Worm (Caenorhabditis elegans) whole organism, mixed stage, embryonic: ENCODE results near the gene hil-6.

ENCODE experiments used
- bed-3 ChIP-seq: fragments of 200-800 bp; sonication (Bioruptor generic); optimal IDR thresholded peaks from 3 replicates; lab custom pipeline; 2018; ENCODE audit warnings: mild to moderate bottlenecking, missing genetic modification characterization, moderate library complexity, missing compliant biosample characterization
- blmp-1 ChIP-seq: fragments of 150-350 bp; optimal IDR thresholded peaks from 2 replicates; lab custom pipeline; 2014; ENCODE audit warnings: missing biosample characterization, missing genetic modification characterization
- cnd-1 ChIP-seq: fragments of 200-800 bp; sonication (Bioruptor generic); optimal IDR thresholded peaks from 2 replicates; lab custom pipeline; 2018; ENCODE audit warnings: mild to moderate bottlenecking, missing genetic modification characterization, missing compliant biosample characterization
- elt-1 ChIP-seq: sonication (generic microtip); optimal IDR thresholded peaks from 2 replicates; lab custom pipeline; 2017; ENCODE audit warnings: missing genetic modification characterization, mild to moderate bottlenecking, missing compliant biosample characterization, antibody characterized with exemption, moderate library complexity, borderline replicate concordance; ENCODE audit not compliant: insufficient read depth
- elt-3 ChIP-seq: fragments of 150-350 bp; optimal IDR thresholded peaks from 2 replicates; lab custom pipeline; 2014; ENCODE audit warnings: missing biosample characterization, missing genetic modification characterization
- flh-1 ChIP-seq: fragments of 200-800 bp; sonication (Bioruptor generic); optimal IDR thresholded peaks from 2 replicates; lab custom pipeline; 2018; ENCODE audit warnings: mild to moderate bottlenecking, missing genetic modification characterization, moderate library complexity, missing compliant biosample characterization
- lsy-2 ChIP-seq: fragments of 150-350 bp; optimal IDR thresholded peaks from 2 replicates; lab custom pipeline; 2014; ENCODE audit warnings: missing biosample characterization, missing genetic modification characterization
- mab-5 ChIP-seq: fragments of 150-350 bp; optimal IDR thresholded peaks from 2 replicates; lab custom pipeline; 2014; ENCODE audit warnings: missing biosample characterization, missing genetic modification characterization
- nhr-12 ChIP-seq: fragments of 150-350 bp; optimal IDR thresholded peaks from 2 replicates; lab custom pipeline; 2014; ENCODE audit warnings: missing biosample characterization, missing genetic modification characterization
- nhr-76 ChIP-seq: sonication (generic microtip); optimal IDR thresholded peaks from 2 replicates; lab custom pipeline; 2017; ENCODE audit warnings: missing biosample characterization, missing genetic modification characterization
- pha-4 ChIP-seq: fragments of 150-350 bp; optimal IDR thresholded peaks from 2 replicates; lab custom pipeline; 2018; ENCODE audit warnings: missing biosample characterization, missing genetic modification reagents, missing genetic modification characterization
- unc-39 ChIP-seq: fragments of 150-350 bp; optimal IDR thresholded peaks from 2 replicates; lab custom pipeline; 2014; ENCODE audit warnings: missing biosample characterization, missing genetic modification characterization
- unc-62 ChIP-seq: fragments of 150-350 bp; optimal IDR thresholded peaks from 2 replicates; lab custom pipeline; 2014; ENCODE audit warnings: missing biosample characterization, missing genetic modification reagents, missing genetic modification characterization
- ztf-11 ChIP-seq: fragments of 150-350 bp; optimal IDR thresholded peaks from 2 replicates; lab custom pipeline; 2014; ENCODE audit warnings: missing biosample characterization, missing genetic modification characterization

DNA sequence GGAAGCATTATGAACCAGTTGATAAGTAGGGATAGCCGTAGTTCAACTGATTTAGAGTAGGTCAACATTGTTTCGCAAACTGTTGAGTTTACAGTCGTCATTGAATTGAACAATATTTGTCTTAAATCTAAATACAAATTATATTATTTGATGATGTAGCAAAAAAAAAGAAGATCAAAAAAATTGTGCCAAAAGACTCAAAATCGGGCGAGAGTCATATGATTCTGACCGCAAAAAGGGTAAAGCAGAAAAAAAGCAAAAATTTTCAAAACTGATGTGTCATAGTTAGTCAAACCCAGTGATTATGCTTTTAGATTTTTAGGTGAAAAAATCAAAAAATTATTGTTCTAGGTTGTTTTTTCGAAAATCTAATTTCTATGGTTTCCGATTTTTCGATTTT, 3.6 kb downstream of the hil-6 start, which contains the start of gene srab-13:
- TF ChIP-seq unc-62 (GFP tag; lab: Kevin White, UChicago), result no peak
- TF ChIP-seq pha-4 (tag; lab: Kevin White, UChicago), result no peak
- no peak for TF ChIP-seq flh-1
- no peak for TF ChIP-seq nhr-76 (tag; lab: Kevin White, UChicago)
- no peak for TF ChIP-seq mab-5 (tag; lab: Kevin White, UChicago)
- no peak for TF ChIP-seq nhr-12 (tag; lab: Kevin White, UChicago)
- TF ChIP-seq elt-1 (tag; lab: Kevin White, UChicago), result no peak
- TF ChIP-seq unc-39 (tag; lab: Kevin White, UChicago), result no peak
- no peak for TF ChIP-seq lsy-2
- no peak for TF ChIP-seq elt-3 (tag; lab: Kevin White, UChicago)
- no peak for TF ChIP-seq cnd-1 (tag; lab: Kevin White, UChicago)
- no peak for TF ChIP-seq bed-3 (GFP tag; lab: Kevin White, UChicago)
- no peak for TF ChIP-seq ztf-11 (tag; lab: Kevin White, UChicago)
- TF ChIP-seq blmp-1 (tag; lab: Kevin White, UChicago), result no peak
